Worm (Caenorhabditis elegans) whole organism, L4 larva: ENCODE measurements around the gene F56C9.10.
A peak's percentile ranks its signal among the peaks of the same experiment; 100 is the strongest.

Experiments used
- ZK546.5 ChIP-seq, 2 experiments: sonication (generic microtip); optimal IDR thresholded peaks; 2 replicates each; lab custom pipeline; 2017; ENCODE audit warnings: missing biosample characterization in 2 of 2, missing genetic modification characterization in 2 of 2
- aha-1 ChIP-seq: fragments of 150-350 bp; peaks from one replicate; lab custom pipeline; 2014; ENCODE audit warnings: missing biosample characterization, missing genetic modification characterization
- ama-1 ChIP-seq: fragments of 150-350 bp; optimal IDR thresholded peaks from 2 replicates; lab custom pipeline; 2014; ENCODE audit warnings: inconsistent platforms, mixed read lengths
- attf-4 ChIP-seq: sonication (generic microtip); optimal IDR thresholded peaks from 3 replicates; lab custom pipeline; 2017; ENCODE audit warnings: missing biosample characterization, missing genetic modification characterization
- ceh-44 ChIP-seq: fragments of 200-800 bp; sonication (Bioruptor generic); IDR thresholded peaks from 2 replicates; pipeline ENCODE4 v1.3.6; 2022; ENCODE audit warnings: missing genetic modification reagents, missing genetic modification characterization, missing compliant biosample characterization
- ceh-62 ChIP-seq: sonication (generic microtip); optimal IDR thresholded peaks from 2 replicates; lab custom pipeline; 2017; ENCODE audit warnings: missing biosample characterization, missing genetic modification characterization
- daf-12 ChIP-seq: fragments of 150-350 bp; optimal IDR thresholded peaks from 2 replicates; lab custom pipeline; 2014; ENCODE audit warnings: missing biosample characterization, missing genetic modification reagents, missing genetic modification characterization
- daf-16 ChIP-seq, 3 experiments: sonication (generic microtip); optimal IDR thresholded peaks; 2 replicates each; lab custom pipeline; 2016 to 2017; ENCODE audit warnings: missing genetic modification characterization in 3 of 3, missing genetic modification reagents in 3 of 3, mild to moderate bottlenecking in 2 of 3, missing compliant biosample characterization in 2 of 3, missing biosample characterization in 1 of 3, moderate library complexity in 1 of 3
- daf-19 ChIP-seq: fragments of 200-800 bp; sonication (Bioruptor generic); conservative IDR thresholded peaks from 2 replicates; pipeline ENCODE4 v1.3.6; 2022; ENCODE audit warnings: missing genetic modification characterization, missing compliant biosample characterization
- dmd-6 ChIP-seq: fragments of 200-800 bp; sonication (Bioruptor generic); IDR thresholded peaks from 2 replicates; pipeline ENCODE4 v1.3.6; 2022; ENCODE audit warnings: missing genetic modification reagents, missing genetic modification characterization, missing compliant biosample characterization
- dmd-9 ChIP-seq: fragments of 200-800 bp; sonication (Bioruptor generic); IDR thresholded peaks from 2 replicates; pipeline ENCODE4 v1.3.6; 2022; ENCODE audit warnings: missing genetic modification reagents, missing genetic modification characterization, missing compliant biosample characterization
- dve-1 ChIP-seq: sonication (generic microtip); optimal IDR thresholded peaks from 2 replicates; lab custom pipeline; 2017; ENCODE audit warnings: antibody characterized with exemption, mild to moderate bottlenecking, missing genetic modification characterization, missing compliant biosample characterization; ENCODE audit not compliant: insufficient read depth
- gei-8 ChIP-seq: fragments of 200-800 bp; sonication (Bioruptor generic); optimal IDR thresholded peaks from 2 replicates; lab custom pipeline; 2018; ENCODE audit warnings: mild to moderate bottlenecking, missing genetic modification characterization, missing compliant biosample characterization
- lin-13 ChIP-seq: fragments of 150-350 bp; optimal IDR thresholded peaks from 2 replicates; lab custom pipeline; 2014; ENCODE audit warnings: missing biosample characterization, missing genetic modification reagents, missing genetic modification characterization
- lin-38 ChIP-seq: fragments of 200-800 bp; sonication (Bioruptor generic); IDR thresholded peaks from 2 replicates; pipeline ENCODE4 v1.3.6; 2022; ENCODE audit warnings: missing genetic modification reagents, missing genetic modification characterization, missing compliant biosample characterization
- madf-9 ChIP-seq: fragments of 200-800 bp; sonication (Bioruptor generic); conservative IDR thresholded peaks from 2 replicates; pipeline ENCODE4 v1.3.6; 2022; ENCODE audit warnings: missing genetic modification reagents, missing genetic modification characterization, missing compliant biosample characterization
- mdl-1 ChIP-seq, 2 experiments: fragments of 150-350 bp in 1 of 2; sonication (generic microtip) in 1 of 2; optimal IDR thresholded peaks; 2 replicates each; lab custom pipeline; 2014 to 2017; ENCODE audit warnings: missing biosample characterization in 2 of 2, missing genetic modification characterization in 2 of 2
- mes-2 ChIP-seq: sonication (generic microtip); optimal IDR thresholded peaks from 2 replicates; lab custom pipeline; 2016; ENCODE audit warnings: missing genotype, mild to moderate bottlenecking, missing genetic modification characterization, missing compliant biosample characterization; ENCODE audit not compliant: poor library complexity, severe bottlenecking
- mxl-2 ChIP-seq: fragments of 200-800 bp; sonication (Bioruptor generic); conservative IDR thresholded peaks from 2 replicates; pipeline ENCODE4 v1.3.6; 2022; ENCODE audit warnings: missing genetic modification reagents, missing genetic modification characterization, missing compliant biosample characterization
- mxl-3 ChIP-seq: fragments of 200-800 bp; sonication (Bioruptor generic); optimal IDR thresholded peaks from 2 replicates; lab custom pipeline; 2018; ENCODE audit warnings: mild to moderate bottlenecking, missing genetic modification characterization, missing compliant biosample characterization
- nhr-41 ChIP-seq: fragments of 200-800 bp; sonication (Bioruptor generic); IDR thresholded peaks from 2 replicates; pipeline ENCODE4 v1.3.6; 2022; ENCODE audit warnings: missing genetic modification reagents, missing genetic modification characterization, missing compliant biosample characterization
- pha-4 ChIP-seq, 2 experiments: fragments of 150-350 bp in 1 of 2; fragments of 200-800 bp in 1 of 2; sonication (Bioruptor generic) in 1 of 2; IDR thresholded peaks in 1 of 2; optimal IDR thresholded peaks in 1 of 2; 2 replicates each; pipeline versions ENCODE4 v1.3.6 to Lab custom; 2014 to 2022; ENCODE audit warnings: missing genetic modification characterization in 2 of 2, missing genetic modification reagents in 2 of 2, missing biosample characterization in 1 of 2, missing compliant biosample characterization in 1 of 2
- php-3 ChIP-seq: fragments of 200-800 bp; sonication (Bioruptor generic); IDR thresholded peaks from 2 replicates; pipeline ENCODE4 v1.3.6; 2022; ENCODE audit warnings: missing genetic modification reagents, missing genetic modification characterization, missing compliant biosample characterization
- skn-1 ChIP-seq: fragments of 150-350 bp; optimal IDR thresholded peaks from 2 replicates; lab custom pipeline; 2014; ENCODE audit warnings: missing biosample characterization, missing genetic modification characterization
- spr-1 ChIP-seq: sonication (generic microtip); optimal IDR thresholded peaks from 2 replicates; lab custom pipeline; 2016; ENCODE audit warnings: mild to moderate bottlenecking, missing genetic modification characterization, missing compliant biosample characterization
- unc-130 ChIP-seq: sonication (generic microtip); optimal IDR thresholded peaks from 2 replicates; lab custom pipeline; 2016; ENCODE audit warnings: missing genetic modification reagents, missing genetic modification characterization, missing compliant biosample characterization
- zfp-3 ChIP-seq: fragments of 200-800 bp; sonication (Bioruptor generic); conservative IDR thresholded peaks from 2 replicates; pipeline ENCODE4 v1.3.6; 2022; ENCODE audit warnings: missing genetic modification reagents, missing genetic modification characterization, missing compliant biosample characterization

The F56C9.10 gene

ce11 chrIII:7357356-7357755, 22.2 kb upstream of the F56C9.10 start, which contains the start of gene F08F8.10 (continued):
- TF ChIP-seq pha-4 (GFP tag; IDR thresholded peaks at IDR 0.05; lab: Robert Waterston, UW) = no peak
- no peak for TF ChIP-seq pha-4 (tag; optimal IDR thresholded peaks at IDR 0.05; lab: Kevin White, UChicago)
- TF ChIP-seq, all 104 proteins: peak for 16

ce11 chrIII:7353871-7354270, 18.8 kb upstream of the F56C9.10 start, which contains the start of gene F08F8.9:
Gene F08F8.9, minus strand, starts transcription at chrIII:7353971.
- TF ChIP-seq mxl-2 (GFP tag; lab: Robert Waterston, UW) = no peak
- TF ChIP-seq aha-1 (tag; lab: Kevin White, UChicago) = peak; percentile 81
- TF ChIP-seq dve-1 (tag; lab: Kevin White, UChicago) = peak; percentile 35
- TF ChIP-seq mxl-3 (GFP tag; lab: Kevin White, UChicago) = no peak
- TF ChIP-seq, all 104 proteins: peak for 2

- TF ChIP-seq ama-1 (peak; percentile 16), ZK546.5 (tag; optimal IDR thresholded peaks at IDR 0.05; lab: Kevin White, UChicago) (no peak)
These were observed 14.0 kb upstream of the F56C9.10 start, which contains the start of gene gos-28 for ce11 chrIII:7349075-7349474. Gene gos-28, minus strand, starts transcription at chrIII:7349175.

- TF ChIP-seq daf-16 (GFP tag; optimal IDR thresholded peaks at IDR 0.05; lab: Kevin White, UChicago) (no peak), daf-16 (tag; optimal IDR thresholded peaks at IDR 0.05; lab: Kevin White, UChicago) (peak; percentile 7), attf-4 (tag; lab: Kevin White, UChicago) (no peak), php-3 (GFP tag; lab: Robert Waterston, UW) (no peak), dve-1 (tag; lab: Kevin White, UChicago) (no peak), madf-9 (GFP tag; lab: Robert Waterston, UW) (no peak), daf-19 (GFP tag; lab: Robert Waterston, UW) (no peak)
These were observed 11.9 kb upstream of the F56C9.10 start, which contains the start of gene F08F8.7 for ce11 chrIII:7347049-7347448. Gene F08F8.7, minus strand, starts transcription at chrIII:7347149.

ce11 chrIII:7343389-7343788, 8.3 kb upstream of the F56C9.10 start, which contains the start of gene F08F8.6:
Gene F08F8.6, plus strand, starts transcription at chrIII:7343689.
- TF ChIP-seq ceh-44 (GFP tag; lab: Robert Waterston, UW) (no peak), lin-13 (GFP tag; lab: Kevin White, UChicago) (no peak), spr-1 (tag; lab: Kevin White, UChicago) (no peak)

ce11 chrIII:7339138-7339537, 4.0 kb upstream of the F56C9.10 start:
- no peak for TF ChIP-seq unc-130 (GFP tag; lab: Kevin White, UChicago)
- TF ChIP-seq lin-13 (GFP tag; lab: Kevin White, UChicago) = no peak
- TF ChIP-seq dmd-9 (GFP tag; lab: Robert Waterston, UW) = no peak
- TF ChIP-seq mxl-2 (GFP tag; lab: Robert Waterston, UW) = no peak
- no peak for TF ChIP-seq daf-12 (tag; lab: Kevin White, UChicago)
- TF ChIP-seq dmd-6 (GFP tag; lab: Robert Waterston, UW) = no peak
- TF ChIP-seq gei-8 (GFP tag; lab: Kevin White, UChicago) = no peak
- no peak for TF ChIP-seq zfp-3 (GFP tag; lab: Robert Waterston, UW)
- TF ChIP-seq ceh-62 = no peak
- TF ChIP-seq mdl-1 (tag; optimal IDR thresholded peaks at IDR 0.05; lab: Kevin White, UChicago) = no peak
- TF ChIP-seq skn-1 (tag; lab: Kevin White, UChicago) = no peak
- no peak for TF ChIP-seq lin-38 (GFP tag; lab: Robert Waterston, UW)
- no peak for TF ChIP-seq nhr-41 (GFP tag; lab: Robert Waterston, UW)
- no peak for TF ChIP-seq mes-2 (tag; lab: Kevin White, UChicago)
- TF ChIP-seq aha-1 (tag; lab: Kevin White, UChicago) = no peak
- TF ChIP-seq dve-1 (tag; lab: Kevin White, UChicago) = no peak
- TF ChIP-seq php-3 (GFP tag; lab: Robert Waterston, UW) = no peak
- TF ChIP-seq, all 104 proteins: peak for 0
